Worm (Caenorhabditis elegans): Measurements from ENCODE around the gene fmil-1.
A peak's percentile ranks its signal among the peaks of the same experiment; 100 is the strongest.

Gene fmil-1

DNA sequence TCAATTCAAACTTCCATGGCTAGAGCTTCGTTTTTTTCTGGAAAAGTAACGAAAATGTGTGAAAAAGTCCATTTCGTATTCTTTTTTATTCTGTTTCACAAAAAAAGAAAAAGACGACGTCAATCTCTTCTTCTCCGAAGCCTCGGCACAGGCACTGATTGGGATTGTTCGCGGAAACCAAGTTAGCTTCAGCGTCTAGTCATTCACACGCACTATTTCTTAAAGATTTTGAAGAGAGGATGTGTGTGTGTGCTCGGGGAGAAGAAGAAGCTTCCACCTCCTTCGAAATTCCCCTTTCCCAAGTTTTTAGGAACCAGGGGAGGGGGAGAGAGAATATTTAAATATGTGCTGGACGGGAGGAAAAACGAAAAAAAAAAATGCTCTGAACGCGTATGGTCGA, 42.1 kb downstream of the fmil-1 start:
- no peak for TF ChIP-seq jun-1 (tag; optimal IDR thresholded peaks at IDR 0.05)
- no peak for TF ChIP-seq irx-1 (tag; optimal IDR thresholded peaks at IDR 0.05)
- no peak for TF ChIP-seq lir-3 (tag; optimal IDR thresholded peaks at IDR 0.05; ENCODE audit: poor library complexity)
- no peak for TF ChIP-seq lin-13 (GFP tag; optimal IDR thresholded peaks at IDR 0.05)
- TF ChIP-seq unc-98 (GFP tag; IDR thresholded peaks at IDR 0.05): no peak
- TF ChIP-seq nhr-76 (tag; optimal IDR thresholded peaks at IDR 0.05): no peak
- no peak for TF ChIP-seq ceh-82 (tag; optimal IDR thresholded peaks at IDR 0.05)
- TF ChIP-seq lin-14 (GFP tag; optimal IDR thresholded peaks at IDR 0.05): peak; percentile 76
- TF ChIP-seq nhr-237 (tag; optimal IDR thresholded peaks at IDR 0.05): no peak
- TF ChIP-seq mab-9 (GFP tag; IDR thresholded peaks at IDR 0.05): no peak
- TF ChIP-seq tbx-2 (tag; optimal IDR thresholded peaks at IDR 0.05): no peak
- TF ChIP-seq ztf-11 (tag; optimal IDR thresholded peaks at IDR 0.05): no peak
- TF ChIP-seq hpl-2 (GFP tag; optimal IDR thresholded peaks at IDR 0.05): no peak
- TF ChIP-seq fos-1 (tag; optimal IDR thresholded peaks at IDR 0.05): no peak
- peak; percentile 73 for TF ChIP-seq fkh-10 (GFP tag; optimal IDR thresholded peaks at IDR 0.05)
- TF ChIP-seq ces-1 (GFP tag; optimal IDR thresholded peaks at IDR 0.05): peak; percentile 51
- TF ChIP-seq nhr-28 (tag; optimal IDR thresholded peaks at IDR 0.05): no peak

DNA sequence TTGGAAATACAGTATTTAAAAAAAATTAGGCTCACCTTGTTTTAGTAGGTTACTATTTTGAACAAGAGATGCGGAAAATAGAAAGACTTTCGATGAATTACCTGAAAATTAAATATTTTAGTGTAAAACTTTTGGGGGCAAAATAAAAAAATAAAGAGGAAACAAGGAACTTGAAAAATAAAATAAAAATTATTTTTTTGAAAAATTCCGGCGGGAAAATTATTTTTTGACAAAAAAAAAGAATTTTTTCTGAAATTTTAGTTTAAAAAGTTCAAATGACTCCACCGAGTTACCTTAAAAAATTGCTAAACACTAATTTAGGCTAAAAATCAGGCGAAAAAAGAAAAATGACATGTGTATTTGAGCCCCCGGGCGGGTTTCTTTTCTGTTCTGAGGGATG, 43.9 kb downstream of the fmil-1 start, which contains the start of the genes cha-1 and unc-17:
cha-1 (minus strand) TSS at position 101 of the 400 bp plus-strand sequence.
unc-17 (minus strand) TSS at position 103 of the 400 bp plus-strand sequence.
- TF ChIP-seq ceh-63 (GFP tag; optimal IDR thresholded peaks at IDR 0.05) (no peak), nhr-76 (tag; optimal IDR thresholded peaks at IDR 0.05) (no peak), pax-3 (tag; optimal IDR thresholded peaks at IDR 0.05) (no peak), efl-1 (optimal IDR thresholded peaks at IDR 0.05) (no peak), efl-1 (GFP tag; optimal IDR thresholded peaks at IDR 0.05 in 1 of 2) (no peak), pag-3 (tag; optimal IDR thresholded peaks at IDR 0.05; ENCODE audit: borderline replicate concordance, insufficient read depth) (no peak), elt-2 (tag; optimal IDR thresholded peaks at IDR 0.05) (no peak), Y116A8C.19 (tag; optimal IDR thresholded peaks at IDR 0.05; ENCODE audit: borderline replicate concordance) (no peak), ceh-90 (tag; optimal IDR thresholded peaks at IDR 0.05) (no peak), grh-1 (GFP tag; IDR thresholded peaks at IDR 0.05) (no peak)

DNA sequence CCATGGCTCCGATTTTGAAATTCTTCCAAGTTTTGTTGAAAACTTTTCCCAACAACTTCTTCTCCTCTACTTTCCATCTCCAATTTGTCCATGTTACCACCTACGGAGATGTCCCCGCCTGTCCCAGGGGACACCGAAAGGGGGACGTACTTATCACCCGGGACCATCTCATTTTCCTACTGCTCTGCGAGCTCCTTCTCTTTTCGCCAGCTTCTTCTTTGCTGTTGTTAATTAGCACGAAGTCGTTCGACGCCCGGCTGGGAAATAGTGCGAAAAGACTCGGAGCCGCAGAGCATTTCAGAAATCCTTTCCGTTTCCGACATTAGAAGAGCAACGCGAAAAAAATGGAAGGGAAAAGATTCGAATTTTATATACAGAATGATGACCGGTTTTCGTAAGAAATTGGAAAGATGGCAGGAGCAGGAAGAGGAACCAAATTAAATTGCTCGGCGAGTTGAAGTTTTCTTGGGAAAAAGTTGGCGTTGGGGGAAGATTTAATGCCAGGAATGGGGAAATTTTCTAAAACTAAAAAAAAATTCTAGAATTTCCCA, 46.6 kb downstream of the fmil-1 start:
- TF ChIP-seq swsn-7 (tag; optimal IDR thresholded peaks at IDR 0.05) (no peak), xbp-1 (tag; optimal IDR thresholded peaks at IDR 0.05) (no peak), dsc-1 (tag; optimal IDR thresholded peaks at IDR 0.05) (no peak), hlh-17 (GFP tag; optimal IDR thresholded peaks at IDR 0.05; ENCODE audit: borderline replicate concordance) (peak; percentile 64), grh-1 (GFP tag; IDR thresholded peaks at IDR 0.05) (no peak), lin-14 (GFP tag; optimal IDR thresholded peaks at IDR 0.05) (peak; percentile 38), lin-39 (tag; optimal IDR thresholded peaks at IDR 0.05) (no peak)

DNA sequence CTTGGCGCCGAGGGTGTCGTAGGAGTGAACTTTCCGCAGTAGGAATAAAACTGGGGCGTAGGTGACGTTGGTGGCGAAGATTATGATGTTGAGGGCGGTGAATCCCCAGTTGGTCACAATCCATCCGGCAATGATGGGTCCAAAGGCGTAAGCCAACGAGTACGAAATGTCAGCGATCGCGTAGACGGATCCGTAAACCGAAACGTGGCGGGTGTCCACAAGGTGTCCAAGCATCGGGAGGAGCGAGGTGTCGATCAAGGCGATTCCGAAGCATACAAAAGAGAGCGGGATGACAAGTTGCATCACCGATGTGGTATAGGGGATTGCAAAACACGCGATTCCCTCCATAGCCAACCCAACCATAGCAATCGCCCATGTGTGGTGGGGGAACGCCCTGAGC, 49.8 kb downstream of the fmil-1 start:
- TF ChIP-seq efl-1 (optimal IDR thresholded peaks at IDR 0.05) (no peak), efl-1 (GFP tag; optimal IDR thresholded peaks at IDR 0.05 in 1 of 2) (peak in 1 of 2 experiments; percentile 53), nhr-85 (tag) (no peak), F16B12.6 (tag; optimal IDR thresholded peaks at IDR 0.05) (no peak), snu-23 (GFP tag; optimal IDR thresholded peaks at IDR 0.05) (no peak), mab-9 (GFP tag; IDR thresholded peaks at IDR 0.05) (no peak), C16A3.4 (tag; optimal IDR thresholded peaks at IDR 0.05) (no peak)

Measured in whole organism, L1 larva.